Fruit fly (Drosophila melanogaster) whole organism, embryonic: Measurements from ENCODE around the gene ScpX.

Source experiments
- CG10979 ChIP-seq: fragments of 200-800 bp; sonication (Bioruptor generic); optimal IDR thresholded peaks from 2 replicates; lab custom pipeline; 2018; ENCODE audit warnings: missing biosample characterization, mild to moderate bottlenecking, missing genetic modification characterization, moderate library complexity
- h ChIP-seq: fragments of >200 bp; optimal IDR thresholded peaks from 2 replicates; lab custom pipeline; 2017

dm6 chr2L:18844479-18844878, 13.4 kb downstream of the ScpX start, which contains the start of gene CG33120:
- no peak for TF ChIP-seq h (lab: Kevin White, UChicago)
- TF ChIP-seq CG10979 = no peak
